Worm (Caenorhabditis elegans) whole organism, L4 larva: ENCODE data around the gene tmem-135.

Experiments used
- T20F7.1 ChIP-seq: fragments of 200-800 bp; sonication (Bioruptor generic); optimal IDR thresholded peaks from 2 replicates; lab custom pipeline; 2018; ENCODE audit warnings: mild to moderate bottlenecking, missing genetic modification characterization, missing compliant biosample characterization
- T26A8.4 ChIP-seq: fragments of 200-800 bp; sonication (Bioruptor generic); IDR thresholded peaks from 2 replicates; pipeline ENCODE4 v1.3.6; 2022; ENCODE audit warnings: missing genetic modification characterization, missing compliant biosample characterization
- aly-2 ChIP-seq: sonication (generic microtip); optimal IDR thresholded peaks from 2 replicates; lab custom pipeline; 2018; ENCODE audit warnings: missing biosample characterization, missing genetic modification characterization
- arid-1 ChIP-seq: fragments of 200-800 bp; sonication (Bioruptor generic); conservative IDR thresholded peaks from 2 replicates; pipeline ENCODE4 v1.3.6; 2022; ENCODE audit warnings: missing genetic modification reagents, missing genetic modification characterization, missing compliant biosample characterization
- ceh-20 ChIP-seq: fragments of 200-800 bp; sonication (Bioruptor generic); IDR thresholded peaks from 2 replicates; pipeline ENCODE4 v1.3.6; 2022; ENCODE audit warnings: missing genetic modification reagents, missing genetic modification characterization, missing compliant biosample characterization
- ceh-44 ChIP-seq: fragments of 200-800 bp; sonication (Bioruptor generic); IDR thresholded peaks from 2 replicates; pipeline ENCODE4 v1.3.6; 2022; ENCODE audit warnings: missing genetic modification reagents, missing genetic modification characterization, missing compliant biosample characterization
- ceh-62 ChIP-seq: sonication (generic microtip); optimal IDR thresholded peaks from 2 replicates; lab custom pipeline; 2017; ENCODE audit warnings: missing biosample characterization, missing genetic modification characterization
- daf-16 ChIP-seq, 3 experiments: sonication (generic microtip); optimal IDR thresholded peaks; 2 replicates each; lab custom pipeline; 2016 to 2017; ENCODE audit warnings: missing genetic modification characterization in 3 of 3, missing genetic modification reagents in 3 of 3, mild to moderate bottlenecking in 2 of 3, missing compliant biosample characterization in 2 of 3, missing biosample characterization in 1 of 3, moderate library complexity in 1 of 3
- daf-19 ChIP-seq: fragments of 200-800 bp; sonication (Bioruptor generic); conservative IDR thresholded peaks from 2 replicates; pipeline ENCODE4 v1.3.6; 2022; ENCODE audit warnings: missing genetic modification characterization, missing compliant biosample characterization
- dmd-6 ChIP-seq: fragments of 200-800 bp; sonication (Bioruptor generic); IDR thresholded peaks from 2 replicates; pipeline ENCODE4 v1.3.6; 2022; ENCODE audit warnings: missing genetic modification reagents, missing genetic modification characterization, missing compliant biosample characterization
- dmd-9 ChIP-seq: fragments of 200-800 bp; sonication (Bioruptor generic); IDR thresholded peaks from 2 replicates; pipeline ENCODE4 v1.3.6; 2022; ENCODE audit warnings: missing genetic modification reagents, missing genetic modification characterization, missing compliant biosample characterization
- duxl-1 ChIP-seq: sonication (generic microtip); optimal IDR thresholded peaks from 2 replicates; lab custom pipeline; 2016; ENCODE audit warnings: mild to moderate bottlenecking, missing genetic modification characterization, moderate library complexity, missing compliant biosample characterization; ENCODE audit not compliant: poor library complexity
- dve-1 ChIP-seq: sonication (generic microtip); optimal IDR thresholded peaks from 2 replicates; lab custom pipeline; 2017; ENCODE audit warnings: antibody characterized with exemption, mild to moderate bottlenecking, missing genetic modification characterization, missing compliant biosample characterization; ENCODE audit not compliant: insufficient read depth
- egl-27 ChIP-seq: sonication (generic microtip); optimal IDR thresholded peaks from 3 replicates; lab custom pipeline; 2017; ENCODE audit warnings: missing biosample characterization, missing genetic modification reagents, missing genetic modification characterization
- fkh-10 ChIP-seq: fragments of 150-350 bp; optimal IDR thresholded peaks from 2 replicates; lab custom pipeline; 2014; ENCODE audit warnings: missing biosample characterization, missing genetic modification reagents, missing genetic modification characterization
- gei-8 ChIP-seq: fragments of 200-800 bp; sonication (Bioruptor generic); optimal IDR thresholded peaks from 2 replicates; lab custom pipeline; 2018; ENCODE audit warnings: mild to moderate bottlenecking, missing genetic modification characterization, missing compliant biosample characterization
- hif-1 ChIP-seq, 2 experiments: sonication (generic microtip); optimal IDR thresholded peaks; 2 replicates each; lab custom pipeline; 2016 to 2017; ENCODE audit warnings: missing compliant biosample characterization in 2 of 2, missing genetic modification characterization in 2 of 2, missing genetic modification reagents in 2 of 2, missing genotype in 2 of 2, mild to moderate bottlenecking in 1 of 2
- hlh-11 ChIP-seq: fragments of 200-800 bp; sonication (Bioruptor generic); optimal IDR thresholded peaks from 2 replicates; lab custom pipeline; 2018; ENCODE audit warnings: mild to moderate bottlenecking, missing genetic modification characterization, missing compliant biosample characterization
- lim-7 ChIP-seq: fragments of 200-800 bp; sonication (Bioruptor generic); IDR thresholded peaks from 2 replicates; pipeline ENCODE4 v1.3.6; 2022; ENCODE audit warnings: missing genetic modification characterization, missing compliant biosample characterization
- lin-13 ChIP-seq: fragments of 150-350 bp; optimal IDR thresholded peaks from 2 replicates; lab custom pipeline; 2014; ENCODE audit warnings: missing biosample characterization, missing genetic modification reagents, missing genetic modification characterization
- lin-15B ChIP-seq: fragments of 150-350 bp; sonication (generic microtip); optimal IDR thresholded peaks from 3 replicates; lab custom pipeline; 2014; ENCODE audit warnings: missing biosample characterization, missing genetic modification characterization
- lin-39 ChIP-seq: fragments of 150-350 bp; optimal IDR thresholded peaks from 2 replicates; lab custom pipeline; 2014; ENCODE audit warnings: missing biosample characterization, missing genetic modification reagents, missing genetic modification characterization
- lsy-2 ChIP-seq, 2 experiments: fragments of 150-350 bp in 1 of 2; sonication (generic microtip) in 1 of 2; optimal IDR thresholded peaks; 2 replicates each; lab custom pipeline; 2014 to 2017; ENCODE audit warnings: missing biosample characterization in 2 of 2, missing genetic modification characterization in 2 of 2
- madf-5 ChIP-seq, 2 experiments: fragments of 200-800 bp; sonication (Bioruptor generic); IDR thresholded peaks; 2 replicates each; pipeline ENCODE4 v1.3.6; 2022; ENCODE audit warnings: missing compliant biosample characterization in 2 of 2, missing genetic modification characterization in 2 of 2
- madf-9 ChIP-seq: fragments of 200-800 bp; sonication (Bioruptor generic); conservative IDR thresholded peaks from 2 replicates; pipeline ENCODE4 v1.3.6; 2022; ENCODE audit warnings: missing genetic modification reagents, missing genetic modification characterization, missing compliant biosample characterization
- mdt-29 ChIP-seq: fragments of 200-800 bp; sonication (Bioruptor generic); IDR thresholded peaks from 2 replicates; pipeline ENCODE4 v1.3.6; 2022; ENCODE audit warnings: missing genetic modification reagents, missing genetic modification characterization, missing compliant biosample characterization
- mes-2 ChIP-seq: sonication (generic microtip); optimal IDR thresholded peaks from 2 replicates; lab custom pipeline; 2016; ENCODE audit warnings: missing genotype, mild to moderate bottlenecking, missing genetic modification characterization, missing compliant biosample characterization; ENCODE audit not compliant: poor library complexity, severe bottlenecking
- nhr-102 ChIP-seq: sonication (generic microtip); optimal IDR thresholded peaks from 2 replicates; lab custom pipeline; 2016; ENCODE audit warnings: mild to moderate bottlenecking, missing genetic modification characterization, moderate library complexity, missing compliant biosample characterization
- nhr-111 ChIP-seq: fragments of 200-800 bp; sonication (Bioruptor generic); optimal IDR thresholded peaks from 2 replicates; lab custom pipeline; 2018; ENCODE audit warnings: mild to moderate bottlenecking, missing genetic modification characterization, missing compliant biosample characterization
- nhr-28 ChIP-seq: fragments of 150-350 bp; optimal IDR thresholded peaks from 2 replicates; lab custom pipeline; 2014; ENCODE audit warnings: missing biosample characterization, missing genetic modification characterization
- nhr-42 ChIP-seq: fragments of 200-800 bp; sonication (Bioruptor generic); IDR thresholded peaks from 2 replicates; pipeline ENCODE4 v1.3.6; 2022; ENCODE audit warnings: missing genetic modification characterization, missing compliant biosample characterization
- pha-4 ChIP-seq, 2 experiments: fragments of 150-350 bp in 1 of 2; fragments of 200-800 bp in 1 of 2; sonication (Bioruptor generic) in 1 of 2; IDR thresholded peaks in 1 of 2; optimal IDR thresholded peaks in 1 of 2; 2 replicates each; pipeline versions ENCODE4 v1.3.6 to Lab custom; 2014 to 2022; ENCODE audit warnings: missing genetic modification characterization in 2 of 2, missing genetic modification reagents in 2 of 2, missing biosample characterization in 1 of 2, missing compliant biosample characterization in 1 of 2
- php-3 ChIP-seq: fragments of 200-800 bp; sonication (Bioruptor generic); IDR thresholded peaks from 2 replicates; pipeline ENCODE4 v1.3.6; 2022; ENCODE audit warnings: missing genetic modification reagents, missing genetic modification characterization, missing compliant biosample characterization
- set-16 ChIP-seq: fragments of 200-800 bp; sonication (Bioruptor generic); IDR thresholded peaks from 2 replicates; pipeline ENCODE4 v1.3.6; 2022; ENCODE audit warnings: missing genetic modification reagents, missing genetic modification characterization, missing compliant biosample characterization
- skn-1 ChIP-seq: fragments of 150-350 bp; optimal IDR thresholded peaks from 2 replicates; lab custom pipeline; 2014; ENCODE audit warnings: missing biosample characterization, missing genetic modification characterization
- spr-1 ChIP-seq: sonication (generic microtip); optimal IDR thresholded peaks from 2 replicates; lab custom pipeline; 2016; ENCODE audit warnings: mild to moderate bottlenecking, missing genetic modification characterization, missing compliant biosample characterization
- spr-3 ChIP-seq: fragments of 200-800 bp; sonication (Bioruptor generic); optimal IDR thresholded peaks from 2 replicates; lab custom pipeline; 2018; ENCODE audit warnings: mild to moderate bottlenecking, missing genetic modification characterization, missing compliant biosample characterization
- tra-1 ChIP-seq: fragments of 200-800 bp; sonication (Bioruptor generic); IDR thresholded peaks from 2 replicates; pipeline ENCODE4 v1.3.6; 2022; ENCODE audit warnings: missing genetic modification reagents, missing genetic modification characterization, missing compliant biosample characterization
- unc-130 ChIP-seq: sonication (generic microtip); optimal IDR thresholded peaks from 2 replicates; lab custom pipeline; 2016; ENCODE audit warnings: missing genetic modification reagents, missing genetic modification characterization, missing compliant biosample characterization
- unc-39 ChIP-seq: sonication (generic microtip); optimal IDR thresholded peaks from 2 replicates; lab custom pipeline; 2017; ENCODE audit warnings: missing biosample characterization, missing genetic modification characterization
- unc-62 ChIP-seq, 3 experiments: fragments of 150-350 bp in 1 of 3; sonication (generic microtip); optimal IDR thresholded peaks in 2 of 3; peaks in 1 of 3; 1 replicate in 1 of 3; 2 replicates in 2 of 3; lab custom pipeline; 2014 to 2017; ENCODE audit warnings: missing biosample characterization in 3 of 3, missing genetic modification characterization in 3 of 3, missing genetic modification reagents in 3 of 3, missing genotype in 1 of 3

tmem-135 gene

ce11 chrX:4667788-4668187 is 5.7 kb upstream of the tmem-135 start, which contains the start of gene mfsd-12:
TSS of gene mfsd-12 (plus strand) at chrX:4668088.
- TF ChIP-seq egl-27 (no peak), gei-8 (GFP tag; lab: Kevin White, UChicago) (no peak), mes-2 (tag; lab: Kevin White, UChicago) (peak; percentile 21), daf-19 (GFP tag; lab: Robert Waterston, UW) (no peak), T20F7.1 (GFP tag; lab: Kevin White, UChicago) (no peak)

ce11 chrX:4671837-4672236 is 1.7 kb upstream of the tmem-135 start:
- TF ChIP-seq hlh-11: peak; percentile 32
- TF ChIP-seq dve-1 (tag; lab: Kevin White, UChicago): peak; percentile 53
- no peak for TF ChIP-seq daf-16 (GFP tag; optimal IDR thresholded peaks at IDR 0.05; lab: Kevin White, UChicago)
- TF ChIP-seq daf-16 (tag; optimal IDR thresholded peaks at IDR 0.05; lab: Kevin White, UChicago): peak; percentile 47
- TF ChIP-seq madf-9 (GFP tag; lab: Robert Waterston, UW): no peak
- TF ChIP-seq set-16 (GFP tag; lab: Robert Waterston, UW): no peak
- TF ChIP-seq skn-1: no peak
- TF ChIP-seq lin-15B (tag; lab: Kevin White, UChicago): no peak
- TF ChIP-seq madf-5 (GFP tag; IDR thresholded peaks at IDR 0.05; lab: Robert Waterston, UW): no peak
- TF ChIP-seq mdt-29: no peak
- TF ChIP-seq dmd-6: peak; percentile 86
- 0 out of 2 replicates have a peak, but pooled peaks have one; percentile 36 for TF ChIP-seq tra-1 (GFP tag; lab: Robert Waterston, UW)

ce11 chrX:4676702-4677101 is 3.2 kb downstream of the tmem-135 start:
- TF ChIP-seq lsy-2 (tag; optimal IDR thresholded peaks at IDR 0.05; lab: Kevin White, UChicago): no peak
- TF ChIP-seq ceh-44: no peak
- TF ChIP-seq T26A8.4 (GFP tag; lab: Robert Waterston, UW): no peak
- 0 out of 4 replicates have a peak, but pooled peaks of 1 of the 2 experiments have one; percentile 46 for TF ChIP-seq madf-5 (GFP tag; IDR thresholded peaks at IDR 0.05; lab: Robert Waterston, UW)
- peak in 1 of 2 experiments; percentile 91 for TF ChIP-seq unc-62 (GFP tag; optimal IDR thresholded peaks at IDR 0.05 in 1 of 2; lab: Kevin White, UChicago)
- TF ChIP-seq unc-62 (tag; optimal IDR thresholded peaks at IDR 0.05; lab: Kevin White, UChicago): no peak
- TF ChIP-seq arid-1 (GFP tag; lab: Robert Waterston, UW): no peak

- TF ChIP-seq unc-130 (GFP tag; lab: Kevin White, UChicago) (no peak), hif-1 (tag; optimal IDR thresholded peaks at IDR 0.05; lab: Kevin White, UChicago) (no peak), duxl-1 (tag; lab: Kevin White, UChicago) (no peak), spr-1 (no peak), dmd-9 (GFP tag; lab: Robert Waterston, UW) (no peak), lin-39 (no peak), mdt-29 (no peak), unc-39 (tag; lab: Kevin White, UChicago) (no peak), daf-16 (GFP tag; optimal IDR thresholded peaks at IDR 0.05; lab: Kevin White, UChicago) (no peak), daf-16 (tag; optimal IDR thresholded peaks at IDR 0.05; lab: Kevin White, UChicago) (no peak), ceh-20 (GFP tag; lab: Robert Waterston, UW) (no peak)
These were observed 4.5 kb downstream of the tmem-135 start, which contains the start of gene flp-11 for ce11 chrX:4678029-4678428. TSS of gene flp-11 (minus strand) at chrX:4678129.

- no peak for TF ChIP-seq lin-13 (GFP tag; lab: Kevin White, UChicago)
- TF ChIP-seq fkh-10: no peak
- TF ChIP-seq nhr-111 (GFP tag; lab: Kevin White, UChicago): no peak
- TF ChIP-seq aly-2 (tag; lab: Kevin White, UChicago): no peak
- TF ChIP-seq nhr-102 (tag; lab: Kevin White, UChicago): no peak
- no peak for TF ChIP-seq php-3 (GFP tag; lab: Robert Waterston, UW)
- no peak for TF ChIP-seq pha-4 (GFP tag; IDR thresholded peaks at IDR 0.05; lab: Robert Waterston, UW)
- TF ChIP-seq pha-4 (tag; optimal IDR thresholded peaks at IDR 0.05; lab: Kevin White, UChicago): no peak
- TF ChIP-seq spr-3 (GFP tag; lab: Kevin White, UChicago): no peak
- no peak for TF ChIP-seq madf-9 (GFP tag; lab: Robert Waterston, UW)
- TF ChIP-seq dmd-6: no peak
- TF ChIP-seq unc-39 (tag; lab: Kevin White, UChicago): no peak
- TF ChIP-seq lim-7 (GFP tag; lab: Robert Waterston, UW): no peak
- TF ChIP-seq egl-27: no peak
- no peak for TF ChIP-seq dmd-9 (GFP tag; lab: Robert Waterston, UW)
- TF ChIP-seq unc-130 (GFP tag; lab: Kevin White, UChicago): no peak
- TF ChIP-seq nhr-42: no peak
- no peak for TF ChIP-seq ceh-62 (tag; lab: Kevin White, UChicago)
- no peak for TF ChIP-seq nhr-28 (tag; lab: Kevin White, UChicago)
These were observed 9.1 kb downstream of the tmem-135 start, which contains the start of gene K02G10.15 for ce11 chrX:4682616-4683015. TSS of gene K02G10.15 (minus strand) at chrX:4682716.
